Fruit fly (Drosophila melanogaster) whole organism, embryonic: ENCODE measurements around the gene Piezo.

Experiments
- Atf6 ChIP-seq: fragments of 200-800 bp; sonication (Bioruptor generic); IDR thresholded peaks from 2 replicates; pipeline ENCODE4 v1.3.6; 2022; ENCODE audit warnings: missing biosample characterization, missing genetic modification characterization
- C15 ChIP-seq: fragments of 200-800 bp; sonication (Bioruptor generic); IDR thresholded peaks from 3 replicates; pipeline ENCODE4 v1.3.6; 2022; ENCODE audit warnings: missing biosample characterization, missing genetic modification characterization
- CG11085 ChIP-seq: fragments of 200-800 bp; sonication (Bioruptor generic); IDR thresholded peaks from 2 replicates; pipeline ENCODE4 v1.3.6; 2022; ENCODE audit warnings: missing biosample characterization, missing genetic modification characterization
- CG12391 ChIP-seq: fragments of 200-800 bp; sonication (Bioruptor generic); optimal IDR thresholded peaks from 3 replicates; lab custom pipeline; 2018; ENCODE audit warnings: missing biosample characterization, mild to moderate bottlenecking, missing genetic modification characterization, moderate library complexity
- CG12659 ChIP-seq: fragments of 200-800 bp; sonication (Bioruptor generic); optimal IDR thresholded peaks from 3 replicates; lab custom pipeline; 2017; ENCODE audit warnings: mild to moderate bottlenecking, missing biosample characterization, missing genetic modification reagents, missing genetic modification characterization
- CG14441 ChIP-seq: fragments of 200-800 bp; sonication (Bioruptor generic); IDR thresholded peaks from 2 replicates; pipeline ENCODE4 v1.3.6; 2022; ENCODE audit warnings: missing biosample characterization, missing genetic modification characterization
- CG15073 ChIP-seq: fragments of 200-800 bp; sonication (Bioruptor generic); optimal IDR thresholded peaks from 2 replicates; lab custom pipeline; 2016; ENCODE audit warnings: missing biosample characterization, missing genetic modification characterization
- CG1529 ChIP-seq: fragments of 200-800 bp; sonication (Bioruptor generic); optimal IDR thresholded peaks from 3 replicates; lab custom pipeline; 2018; ENCODE audit warnings: missing biosample characterization, missing genetic modification characterization
- CG15479 ChIP-seq: fragments of 200-800 bp; sonication (Bioruptor generic); optimal IDR thresholded peaks from 3 replicates; lab custom pipeline; 2019; ENCODE audit warnings: missing biosample characterization, mild to moderate bottlenecking, missing genetic modification characterization, moderate library complexity
- CG15601 ChIP-seq: fragments of 200-800 bp; sonication (Bioruptor generic); optimal IDR thresholded peaks from 3 replicates; lab custom pipeline; 2019; ENCODE audit warnings: missing biosample characterization, mild to moderate bottlenecking, missing genetic modification characterization, moderate library complexity
- CG1602 ChIP-seq: fragments of 200-800 bp; sonication (Bioruptor generic); optimal IDR thresholded peaks from 3 replicates; lab custom pipeline; 2016; ENCODE audit warnings: missing biosample characterization, missing genetic modification characterization
- CG17829 ChIP-seq: fragments of 200-800 bp; optimal IDR thresholded peaks from 2 replicates; lab custom pipeline; 2019; ENCODE audit warnings: missing biosample characterization, mild to moderate bottlenecking, missing genetic modification characterization, moderate library complexity
- CG18476 ChIP-seq: fragments of 200-800 bp; sonication (Bioruptor generic); optimal IDR thresholded peaks from 2 replicates; lab custom pipeline; 2016; ENCODE audit warnings: missing biosample characterization, mild to moderate bottlenecking, missing genetic modification characterization
- CG3726 ChIP-seq: fragments of 200-800 bp; sonication (Bioruptor generic); IDR thresholded peaks from 3 replicates; pipeline ENCODE4, ENCODE4 v1.3.6; 2022; ENCODE audit warnings: missing biosample characterization, missing genetic modification characterization
- CG5180 ChIP-seq: fragments of 200-800 bp; sonication (Bioruptor generic); optimal IDR thresholded peaks from 3 replicates; lab custom pipeline; 2017; ENCODE audit warnings: missing biosample characterization, missing genetic modification characterization, mild to moderate bottlenecking, moderate library complexity, missing genetic modification reagents
- CG7839 ChIP-seq: fragments of 200-800 bp; sonication (Bioruptor generic); optimal IDR thresholded peaks from 3 replicates; lab custom pipeline; 2018; ENCODE audit warnings: missing biosample characterization, mild to moderate bottlenecking, missing genetic modification characterization, moderate library complexity
- CG8924 ChIP-seq: fragments of 200-800 bp; optimal IDR thresholded peaks from 3 replicates; lab custom pipeline; 2019; ENCODE audit warnings: missing biosample characterization, mild to moderate bottlenecking, missing genetic modification characterization, moderate library complexity
- CG9727 ChIP-seq: fragments of 200-800 bp; sonication (Bioruptor generic); optimal IDR thresholded peaks from 3 replicates; lab custom pipeline; 2017; ENCODE audit warnings: missing biosample characterization, mild to moderate bottlenecking, missing genetic modification characterization
- CG9797 ChIP-seq: fragments of 200-800 bp; sonication (Bioruptor generic); optimal IDR thresholded peaks from 3 replicates; lab custom pipeline; 2018; ENCODE audit warnings: missing biosample characterization, mild to moderate bottlenecking, missing genetic modification characterization
- CTCF ChIP-seq: fragments of 200-800 bp; sonication (Bioruptor generic); optimal IDR thresholded peaks from 2 replicates; lab custom pipeline; 2017; ENCODE audit warnings: missing biosample characterization, mild to moderate bottlenecking, missing genetic modification characterization, moderate library complexity
- D ChIP-seq, 2 experiments: fragments of 200-800 bp in 1 of 2; fragments of >200 bp in 1 of 2; sonication (Bioruptor generic) in 1 of 2; optimal IDR thresholded peaks; 2 replicates in 1 of 2; 3 replicates in 1 of 2; lab custom pipeline; 2017; ENCODE audit warnings: mild to moderate bottlenecking in 1 of 2, missing biosample characterization in 1 of 2, missing genetic modification characterization in 1 of 2, missing genetic modification reagents in 1 of 2
- Dref ChIP-seq: fragments of 200-800 bp; sonication (Bioruptor generic); IDR thresholded peaks from 2 replicates; pipeline ENCODE4 v1.3.6; 2022; ENCODE audit warnings: missing biosample characterization, missing genetic modification characterization
- Lim3 ChIP-seq: fragments of 200-800 bp; sonication (Bioruptor generic); IDR thresholded peaks from 2 replicates; pipeline ENCODE4 v1.3.6; 2022; ENCODE audit warnings: missing biosample characterization, missing genetic modification characterization
- Max ChIP-seq: fragments of 200-800 bp; sonication (Bioruptor generic); optimal IDR thresholded peaks from 2 replicates; lab custom pipeline; 2016; ENCODE audit warnings: missing biosample characterization, mild to moderate bottlenecking, missing genetic modification characterization
- Nf-YA ChIP-seq: fragments of 200-800 bp; sonication (Bioruptor generic); IDR thresholded peaks from 2 replicates; pipeline ENCODE4 v1.3.6; 2022; ENCODE audit warnings: missing biosample characterization, missing genetic modification characterization
- Pdp1 ChIP-seq, 2 experiments: fragments of 200-800 bp; sonication (Bioruptor generic); optimal IDR thresholded peaks; 3 replicates each; lab custom pipeline; 2016; ENCODE audit warnings: missing biosample characterization in 2 of 2, missing genetic modification characterization in 2 of 2, mild to moderate bottlenecking in 1 of 2, moderate library complexity in 1 of 2
- Ravus ChIP-seq: fragments of 200-800 bp; sonication (Bioruptor generic); IDR thresholded peaks from 2 replicates; pipeline ENCODE4 v1.3.6; 2022; ENCODE audit warnings: missing biosample characterization, missing genetic modification characterization
- Side ChIP-seq: fragments of 200-800 bp; sonication (Bioruptor generic); optimal IDR thresholded peaks from 2 replicates; lab custom pipeline; 2016; ENCODE audit warnings: missing biosample characterization, missing genetic modification characterization
- Sry-β ChIP-seq: fragments of 200-800 bp; sonication (Bioruptor generic); optimal IDR thresholded peaks from 2 replicates; lab custom pipeline; 2018; ENCODE audit warnings: missing biosample characterization, mild to moderate bottlenecking, missing genetic modification characterization, moderate library complexity
- YL-1 ChIP-seq: fragments of 200-800 bp; sonication (Bioruptor generic); optimal IDR thresholded peaks from 3 replicates; lab custom pipeline; 2017; ENCODE audit warnings: missing biosample characterization, mild to moderate bottlenecking, missing genetic modification characterization
- cg ChIP-seq: fragments of 200-800 bp; sonication (Bioruptor generic); optimal IDR thresholded peaks from 3 replicates; lab custom pipeline; 2019; ENCODE audit warnings: missing biosample characterization, mild to moderate bottlenecking, missing genetic modification characterization, moderate library complexity
- ems ChIP-seq: fragments of 200-800 bp; sonication (Bioruptor generic); optimal IDR thresholded peaks from 3 replicates; lab custom pipeline; 2016; ENCODE audit warnings: missing biosample characterization, missing genetic modification characterization
- exex ChIP-seq: fragments of 200-800 bp; sonication (Bioruptor generic); optimal IDR thresholded peaks from 4 replicates; lab custom pipeline; 2018; ENCODE audit warnings: missing biosample characterization, mild to moderate bottlenecking, missing genetic modification characterization, moderate library complexity
- jumu ChIP-seq: fragments of 200-800 bp; sonication (Bioruptor generic); optimal IDR thresholded peaks from 3 replicates; lab custom pipeline; 2016; ENCODE audit warnings: missing biosample characterization, missing genetic modification characterization
- odd ChIP-seq: fragments of 200-800 bp; sonication (Bioruptor generic); optimal IDR thresholded peaks from 2 replicates; lab custom pipeline; 2017; ENCODE audit warnings: missing biosample characterization, mild to moderate bottlenecking, missing genetic modification characterization
- otp ChIP-seq: fragments of 200-800 bp; sonication (Bioruptor generic); IDR thresholded peaks from 3 replicates; pipeline ENCODE4, ENCODE4 v1.3.6; 2022; ENCODE audit warnings: missing biosample characterization, missing genetic modification characterization
- sens ChIP-seq: fragments of 200-800 bp; sonication (Bioruptor generic); peaks from one replicate; lab custom pipeline; 2016; ENCODE audit warnings: missing biosample characterization, missing genetic modification characterization
- so ChIP-seq: fragments of 200-800 bp; sonication (Bioruptor generic); IDR thresholded peaks from 3 replicates; pipeline ENCODE4 v1.3.6; 2022; ENCODE audit warnings: missing biosample characterization, missing genetic modification characterization
- twi ChIP-seq: fragments of 200-800 bp; optimal IDR thresholded peaks from 2 replicates; lab custom pipeline; 2019; ENCODE audit warnings: missing biosample characterization, mild to moderate bottlenecking, missing genetic modification characterization, moderate library complexity
- vfl ChIP-seq: fragments of 200-800 bp; sonication (Bioruptor generic); optimal IDR thresholded peaks from 2 replicates; lab custom pipeline; 2016; ENCODE audit warnings: missing biosample characterization, missing genetic modification characterization
- zen2 ChIP-seq: fragments of 200-800 bp; sonication (Bioruptor generic); IDR thresholded peaks from 3 replicates; pipeline ENCODE4 v1.3.6; 2022; ENCODE audit warnings: missing biosample characterization, missing genetic modification characterization; ENCODE audit not compliant: partially characterized antibody
- zfh1 ChIP-seq: fragments of 200-800 bp; sonication (Bioruptor generic); IDR thresholded peaks from 3 replicates; pipeline ENCODE4 v1.3.6; 2022; ENCODE audit warnings: missing biosample characterization, missing genetic modification characterization
- zfh2 ChIP-seq: fragments of 200-800 bp; sonication (Bioruptor generic); optimal IDR thresholded peaks from 2 replicates; lab custom pipeline; 2016; ENCODE audit warnings: missing biosample characterization, missing genetic modification characterization

Gene Piezo

dm6 chr2L:8204996-8205567 lies 42.2 kb downstream of the Piezo start, which contains the start of gene SLC5A11 (continued):
- TF ChIP-seq zen2 (GFP tag; lab: Robert Waterston, UW) (no peak), Ravus (peak; percentile 64), CG15073 (peak; percentile 83), Max (peak; percentile 100), otp (GFP tag; lab: Robert Waterston, UW) (peak; percentile 97)

dm6 chr2L:8205871-8206270 lies 43.0 kb downstream of the Piezo start, which contains the start of gene CG8419:
Gene CG8419, plus strand, starts transcription at chr2L:8206171.
- TF ChIP-seq Lim3 (GFP tag; lab: Robert Waterston, UW) = 0 out of 2 replicates have a peak, but pooled peaks have one; percentile 10
- no peak for TF ChIP-seq CG3726 (GFP tag; lab: Robert Waterston, UW)
- no peak for TF ChIP-seq cg (GFP tag; lab: Kevin White, UChicago)
- TF ChIP-seq Pdp1 (GFP tag; optimal IDR thresholded peaks at IDR 0.05; lab: Kevin White, UChicago) = peak in 1 of 2 experiments; percentile 24

dm6 chr2L:8209362-8209761 lies 46.5 kb downstream of the Piezo start:
- peak; percentile 21 for TF ChIP-seq CG15479 (GFP tag; lab: Kevin White, UChicago)
- no peak for TF ChIP-seq CG5180
- peak; percentile 95 for TF ChIP-seq twi (tag; lab: Kevin White, UChicago)

dm6 chr2L:8210468-8210867 lies 47.6 kb downstream of the Piezo start:
- no peak for TF ChIP-seq Dref (GFP tag; lab: Robert Waterston, UW)
- peak; percentile 19 for TF ChIP-seq D (optimal IDR thresholded peaks at IDR 0.05; lab: Kevin White, UChicago)
- no peak for TF ChIP-seq D (GFP tag; optimal IDR thresholded peaks at IDR 0.05; lab: Kevin White, UChicago)
- 0 out of 2 replicates have a peak, but pooled peaks have one; percentile 2 for TF ChIP-seq Nf-YA
- peak; percentile 66 for TF ChIP-seq CTCF (GFP tag; lab: Kevin White, UChicago)
- TF ChIP-seq zfh1 (GFP tag; lab: Robert Waterston, UW) = 0 out of 3 replicates have a peak, but pooled peaks have one; percentile 11

dm6 chr2L:8211070-8211469 lies 48.2 kb downstream of the Piezo start, which contains the start of gene Ssb-c31a:
Gene Ssb-c31a, plus strand, starts transcription at chr2L:8211347.
- peak; percentile 57 for TF ChIP-seq CG12391
- peak; percentile 15 for TF ChIP-seq CG9797 (GFP tag; lab: Kevin White, UChicago)
- peak; percentile 23 for TF ChIP-seq CG1529 (GFP tag; lab: Kevin White, UChicago)
- peak; percentile 46 for TF ChIP-seq CG15601 (tag; lab: Kevin White, UChicago)
- peak; percentile 68 for TF ChIP-seq zfh2 (GFP tag; lab: Kevin White, UChicago)
- peak; percentile 48 for TF ChIP-seq Side (GFP tag; lab: Kevin White, UChicago)
- TF ChIP-seq Max = peak; percentile 67
- TF ChIP-seq Atf6 (GFP tag; lab: Robert Waterston, UW) = peak; percentile 40; the same call in 1 of the 2 replicates
- TF ChIP-seq ems (GFP tag; lab: Kevin White, UChicago) = peak; percentile 42
- TF ChIP-seq exex (tag; lab: Kevin White, UChicago) = peak; percentile 35
- no peak for TF ChIP-seq CG14441 (GFP tag; lab: Robert Waterston, UW)
- TF ChIP-seq CG18476 (GFP tag; lab: Kevin White, UChicago) = peak; percentile 49
- no peak for TF ChIP-seq Sry-β (GFP tag; lab: Kevin White, UChicago)
- peak; percentile 14 for TF ChIP-seq odd (GFP tag; lab: Kevin White, UChicago)
- peak; percentile 56 for TF ChIP-seq CG17829 (tag; lab: Kevin White, UChicago)
- TF ChIP-seq CG7839 (tag; lab: Kevin White, UChicago) = peak; percentile 49
- peak; percentile 7 for TF ChIP-seq jumu (GFP tag; lab: Kevin White, UChicago)
- peak; percentile 93 for TF ChIP-seq sens (GFP tag; lab: Kevin White, UChicago)
- TF ChIP-seq CTCF (GFP tag; lab: Kevin White, UChicago) = no peak
- TF ChIP-seq C15 (GFP tag; lab: Robert Waterston, UW) = no peak
- TF ChIP-seq so (GFP tag; lab: Robert Waterston, UW) = 0 out of 3 replicates have a peak, but pooled peaks have one; percentile 18
- peak; percentile 45 for TF ChIP-seq CG9727 (GFP tag; lab: Kevin White, UChicago)
- peak; percentile 73 for TF ChIP-seq CG12659 (GFP tag; lab: Kevin White, UChicago)
- TF ChIP-seq YL-1 (GFP tag; lab: Kevin White, UChicago) = peak; percentile 52
- TF ChIP-seq CG1602 (GFP tag; lab: Kevin White, UChicago) = peak; percentile 35
- peak; percentile 23 for TF ChIP-seq CG8924 (tag; lab: Kevin White, UChicago)
- TF ChIP-seq vfl (GFP tag; lab: Kevin White, UChicago) = peak; percentile 70
- TF ChIP-seq CG11085 = no peak
- no peak for TF ChIP-seq CG3726 (GFP tag; lab: Robert Waterston, UW)
